Worm (Caenorhabditis elegans) whole organism, midembryonic: ENCODE results near the gene srx-6.

Experiments used
- T22C8.4 ChIP-seq: fragments of 200-800 bp; sonication (Bioruptor generic); IDR thresholded peaks from 2 replicates; pipeline ENCODE4 v1.3.6; 2022; ENCODE audit warnings: missing genetic modification characterization, missing compliant biosample characterization
- cog-1 ChIP-seq: sonication (generic microtip); optimal IDR thresholded peaks from 2 replicates; lab custom pipeline; 2016; ENCODE audit warnings: missing genetic modification characterization, missing compliant biosample characterization
- flt-1 ChIP-seq: fragments of 200-800 bp; sonication (Bioruptor generic); IDR thresholded peaks from 2 replicates; pipeline ENCODE4 v1.3.6; 2022; ENCODE audit warnings: missing genetic modification characterization, missing compliant biosample characterization
- klf-2 ChIP-seq: fragments of 200-800 bp; sonication (Bioruptor generic); conservative IDR thresholded peaks from 2 replicates; pipeline ENCODE4 v1.3.6; 2022; ENCODE audit warnings: missing genetic modification reagents, missing genetic modification characterization, missing compliant biosample characterization
- ref-1 ChIP-seq: fragments of 200-800 bp; sonication (Bioruptor generic); conservative IDR thresholded peaks from 2 replicates; pipeline ENCODE4 v1.3.6; 2022; ENCODE audit warnings: missing genetic modification reagents, missing genetic modification characterization, missing compliant biosample characterization
- tab-1 ChIP-seq: fragments of 200-800 bp; sonication (Bioruptor generic); IDR thresholded peaks from 2 replicates; pipeline ENCODE4 v1.3.6; 2022; ENCODE audit warnings: missing genetic modification characterization, missing compliant biosample characterization
- ztf-29 ChIP-seq: fragments of 200-800 bp; sonication (Bioruptor generic); IDR thresholded peaks from 2 replicates; pipeline ENCODE4 v1.3.6; 2022; ENCODE audit warnings: missing genetic modification reagents, missing genetic modification characterization, missing compliant biosample characterization

DNA sequence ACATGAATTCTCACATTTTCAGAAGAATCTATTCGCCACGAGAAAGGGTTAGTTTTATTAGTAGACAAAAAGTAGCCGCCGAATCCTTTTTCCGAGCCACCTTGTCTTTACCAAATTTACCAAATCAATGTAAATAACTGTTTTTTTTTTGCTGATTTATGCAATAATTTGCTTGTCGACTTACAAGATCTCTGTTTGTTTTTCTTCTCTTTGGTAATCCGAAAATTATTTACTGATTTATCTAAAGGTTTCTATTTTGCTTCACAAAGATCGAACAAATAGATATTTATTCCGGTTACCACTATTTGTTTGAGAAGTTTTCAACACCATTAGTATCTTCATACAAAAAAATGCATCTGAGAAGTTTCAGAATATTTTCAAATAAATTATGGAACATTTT, 47.1 kb downstream of the srx-6 start, which contains the start of gene C13A2.7:
- TF ChIP-seq ref-1 (no peak), flt-1 (no peak), tab-1 (no peak), klf-2 (no peak), T22C8.4 (GFP tag; lab: Robert Waterston, UW) (no peak), cog-1 (no peak), ztf-29 (no peak)
